Fruit fly (Drosophila melanogaster) whole organism, embryonic: ENCODE data around the gene CG14818.
A peak's percentile ranks its signal among the peaks of the same experiment; 100 is the strongest.

Experiments used
- Abd-B ChIP-seq: fragments of 200-800 bp; sonication (Bioruptor generic); optimal IDR thresholded peaks from 2 replicates; lab custom pipeline; 2018; ENCODE audit warnings: missing biosample characterization, mild to moderate bottlenecking, missing genetic modification characterization, moderate library complexity
- Ada2b ChIP-seq: fragments of 200-800 bp; sonication (Bioruptor generic); IDR thresholded peaks from 2 replicates; pipeline ENCODE4 v1.3.6; 2022; ENCODE audit warnings: missing biosample characterization, missing genetic modification characterization
- C15 ChIP-seq: fragments of 200-800 bp; sonication (Bioruptor generic); IDR thresholded peaks from 3 replicates; pipeline ENCODE4 v1.3.6; 2022; ENCODE audit warnings: missing biosample characterization, missing genetic modification characterization
- CG10654 ChIP-seq: fragments of 200-800 bp; sonication (Bioruptor generic); optimal IDR thresholded peaks from 2 replicates; lab custom pipeline; 2016; ENCODE audit warnings: missing biosample characterization, missing genetic modification characterization
- CG11093 ChIP-seq: fragments of 200-800 bp; sonication (Bioruptor generic); IDR thresholded peaks from 3 replicates; pipeline ENCODE4 v1.3.6; 2022; ENCODE audit warnings: missing biosample characterization, missing genetic modification characterization
- CG11695 ChIP-seq: fragments of 200-800 bp; sonication (Bioruptor generic); IDR thresholded peaks from 3 replicates; pipeline ENCODE4 v1.3.6; 2022; ENCODE audit warnings: missing biosample characterization, missing genetic modification characterization
- CG11723 ChIP-seq: fragments of 200-800 bp; sonication (Bioruptor generic); optimal IDR thresholded peaks from 2 replicates; lab custom pipeline; 2017; ENCODE audit warnings: missing biosample characterization, mild to moderate bottlenecking, missing genetic modification characterization
- CG12071 ChIP-seq: fragments of 200-800 bp; sonication (Bioruptor generic); optimal IDR thresholded peaks from 3 replicates; lab custom pipeline; 2018; ENCODE audit warnings: missing biosample characterization, mild to moderate bottlenecking, missing genetic modification characterization
- CG12104 ChIP-seq: fragments of 200-800 bp; sonication (Bioruptor generic); optimal IDR thresholded peaks from 3 replicates; lab custom pipeline; 2016; ENCODE audit warnings: missing biosample characterization, missing genetic modification characterization
- CG1233 ChIP-seq: fragments of 200-800 bp; sonication (Bioruptor generic); optimal IDR thresholded peaks from 4 replicates; lab custom pipeline; 2018; ENCODE audit warnings: missing biosample characterization, mild to moderate bottlenecking, missing genetic modification characterization
- CG13424 ChIP-seq: fragments of 200-800 bp; sonication (Bioruptor generic); optimal IDR thresholded peaks from 2 replicates; lab custom pipeline; 2019; ENCODE audit warnings: missing biosample characterization, mild to moderate bottlenecking, missing genetic modification characterization, moderate library complexity
- CG14014 ChIP-seq: fragments of 200-800 bp; sonication (Bioruptor generic); IDR thresholded peaks from 2 replicates; pipeline ENCODE4 v1.3.6; 2022; ENCODE audit warnings: missing biosample characterization, missing genetic modification characterization
- CG14050 ChIP-seq: fragments of 200-800 bp; sonication (Bioruptor generic); IDR thresholded peaks from 3 replicates; pipeline ENCODE4 v1.3.6; 2022; ENCODE audit warnings: missing biosample characterization, missing genetic modification characterization
- CG1529 ChIP-seq: fragments of 200-800 bp; sonication (Bioruptor generic); optimal IDR thresholded peaks from 3 replicates; lab custom pipeline; 2018; ENCODE audit warnings: missing biosample characterization, missing genetic modification characterization
- CG17385 ChIP-seq: fragments of 200-800 bp; sonication (Bioruptor generic); optimal IDR thresholded peaks from 3 replicates; lab custom pipeline; 2018; ENCODE audit warnings: missing biosample characterization, mild to moderate bottlenecking, missing genetic modification characterization
- CG17568 ChIP-seq: fragments of 200-800 bp; sonication (Bioruptor generic); optimal IDR thresholded peaks from 2 replicates; lab custom pipeline; 2018; ENCODE audit warnings: missing biosample characterization, mild to moderate bottlenecking, missing genetic modification characterization, moderate library complexity
- CG2202 ChIP-seq: fragments of 200-800 bp; sonication (Bioruptor generic); optimal IDR thresholded peaks from 2 replicates; lab custom pipeline; 2018; ENCODE audit warnings: missing biosample characterization, mild to moderate bottlenecking, missing genetic modification characterization
- CG2678 ChIP-seq: fragments of 200-800 bp; sonication (Bioruptor generic); optimal IDR thresholded peaks from 3 replicates; lab custom pipeline; 2019; ENCODE audit warnings: missing biosample characterization, mild to moderate bottlenecking, missing genetic modification characterization, moderate library complexity
- CG32532 ChIP-seq: fragments of 200-800 bp; sonication (Bioruptor generic); IDR thresholded peaks from 2 replicates; pipeline ENCODE4 v1.3.6; 2022; ENCODE audit warnings: missing biosample characterization, missing genetic modification characterization
- CG34224 ChIP-seq: fragments of 200-800 bp; sonication (Bioruptor generic); IDR thresholded peaks from 3 replicates; pipeline ENCODE4 v1.3.6; 2022; ENCODE audit warnings: missing biosample characterization, missing genetic modification characterization; ENCODE audit not compliant: partially characterized antibody
- CG7839 ChIP-seq: fragments of 200-800 bp; sonication (Bioruptor generic); optimal IDR thresholded peaks from 3 replicates; lab custom pipeline; 2018; ENCODE audit warnings: missing biosample characterization, mild to moderate bottlenecking, missing genetic modification characterization, moderate library complexity
- CG7928 ChIP-seq: fragments of 200-800 bp; sonication (Bioruptor generic); optimal IDR thresholded peaks from 2 replicates; lab custom pipeline; 2017; ENCODE audit warnings: missing biosample characterization, mild to moderate bottlenecking, missing genetic modification characterization
- CG9215 ChIP-seq: fragments of 200-800 bp; sonication (Bioruptor generic); IDR thresholded peaks from 2 replicates; pipeline ENCODE4 v1.3.6; 2022; ENCODE audit warnings: missing biosample characterization, missing genetic modification characterization
- CG9797 ChIP-seq: fragments of 200-800 bp; sonication (Bioruptor generic); optimal IDR thresholded peaks from 3 replicates; lab custom pipeline; 2018; ENCODE audit warnings: missing biosample characterization, mild to moderate bottlenecking, missing genetic modification characterization
- CG9817 ChIP-seq: fragments of 200-800 bp; sonication (Bioruptor generic); optimal IDR thresholded peaks from 2 replicates; lab custom pipeline; 2018; ENCODE audit warnings: missing biosample characterization, mild to moderate bottlenecking, missing genetic modification characterization, moderate library complexity
- Hsf ChIP-seq: fragments of 200-800 bp; sonication (Bioruptor generic); optimal IDR thresholded peaks from 3 replicates; lab custom pipeline; 2016; ENCODE audit warnings: missing biosample characterization, missing genetic modification characterization
- Neu2 ChIP-seq: fragments of 200-800 bp; sonication (Bioruptor generic); optimal IDR thresholded peaks from 3 replicates; lab custom pipeline; 2016; ENCODE audit warnings: missing biosample characterization, missing genetic modification characterization, borderline replicate concordance
- NfI ChIP-seq: fragments of 200-800 bp; sonication (Bioruptor generic); optimal IDR thresholded peaks from 3 replicates; lab custom pipeline; 2018; ENCODE audit warnings: missing biosample characterization, mild to moderate bottlenecking, missing genetic modification characterization, moderate library complexity
- Ptx1 ChIP-seq: fragments of 200-800 bp; sonication (Bioruptor generic); IDR thresholded peaks from 2 replicates; pipeline ENCODE4 v1.3.6; 2022; ENCODE audit warnings: missing biosample characterization, missing genetic modification characterization
- Rx ChIP-seq: fragments of 200-800 bp; sonication (Bioruptor generic); IDR thresholded peaks from 2 replicates; pipeline ENCODE4 v1.3.6; 2022; ENCODE audit warnings: missing biosample characterization, missing genetic modification characterization
- TFAM ChIP-seq: fragments of 200-800 bp; sonication (Bioruptor generic); optimal IDR thresholded peaks from 2 replicates; lab custom pipeline; 2017; ENCODE audit warnings: missing biosample characterization, missing genetic modification characterization, inconsistent platforms
- Tbp ChIP-seq: fragments of >200 bp; optimal IDR thresholded peaks from 2 replicates; lab custom pipeline; 2018; ENCODE audit warnings: missing biosample characterization, missing genetic modification characterization
- al ChIP-seq: fragments of 200-800 bp; sonication (Bioruptor generic); IDR thresholded peaks from 2 replicates; pipeline ENCODE4 v1.3.6; 2022; ENCODE audit warnings: missing biosample characterization, missing genetic modification characterization
- amos ChIP-seq: fragments of 200-800 bp; sonication (Bioruptor generic); IDR thresholded peaks from 2 replicates; pipeline ENCODE4 v1.3.6; 2022; ENCODE audit warnings: missing biosample characterization, missing genetic modification characterization; ENCODE audit not compliant: partially characterized antibody
- bcd ChIP-seq: fragments of 200-800 bp; sonication (Bioruptor generic); optimal IDR thresholded peaks from 2 replicates; lab custom pipeline; 2017; ENCODE audit warnings: missing biosample characterization, mild to moderate bottlenecking, missing genetic modification characterization
- bsh ChIP-seq, 2 experiments: fragments of 200-800 bp; sonication (Bioruptor generic); optimal IDR thresholded peaks; 2 replicates each; lab custom pipeline; 2017 to 2018; ENCODE audit warnings: mild to moderate bottlenecking in 2 of 2, missing biosample characterization in 2 of 2, missing genetic modification characterization in 2 of 2, moderate library complexity in 1 of 2
- chif ChIP-seq, 2 experiments: fragments of 200-800 bp; sonication (Bioruptor generic); optimal IDR thresholded peaks; 3 replicates each; lab custom pipeline; 2016; ENCODE audit warnings: missing biosample characterization in 2 of 2, missing genetic modification characterization in 2 of 2
- ci ChIP-seq: fragments of 200-800 bp; sonication (Bioruptor generic); IDR thresholded peaks from 3 replicates; pipeline ENCODE4 v1.3.6; 2022; ENCODE audit warnings: missing biosample characterization, missing genetic modification characterization
- crc ChIP-seq: fragments of 200-800 bp; sonication (Bioruptor generic); optimal IDR thresholded peaks from 2 replicates; lab custom pipeline; 2016; ENCODE audit warnings: missing biosample characterization, missing genetic modification characterization
- dmrt11E ChIP-seq: fragments of 200-800 bp; sonication (Bioruptor generic); optimal IDR thresholded peaks from 3 replicates; lab custom pipeline; 2018; ENCODE audit warnings: missing biosample characterization, mild to moderate bottlenecking, missing genetic modification characterization, moderate library complexity
- ems ChIP-seq: fragments of 200-800 bp; sonication (Bioruptor generic); optimal IDR thresholded peaks from 3 replicates; lab custom pipeline; 2016; ENCODE audit warnings: missing biosample characterization, missing genetic modification characterization
- gsb ChIP-seq: fragments of 200-800 bp; sonication (Bioruptor generic); IDR thresholded peaks from 2 replicates; pipeline ENCODE4 v1.3.6; 2022; ENCODE audit warnings: missing biosample characterization, missing genetic modification characterization
- h ChIP-seq: fragments of >200 bp; optimal IDR thresholded peaks from 2 replicates; lab custom pipeline; 2017
- jing ChIP-seq: fragments of 200-800 bp; sonication (Bioruptor generic); optimal IDR thresholded peaks from 2 replicates; lab custom pipeline; 2018; ENCODE audit warnings: missing biosample characterization, mild to moderate bottlenecking, missing genetic modification characterization
- lbe ChIP-seq: fragments of 200-800 bp; sonication (Bioruptor generic); optimal IDR thresholded peaks from 2 replicates; lab custom pipeline; 2016; ENCODE audit warnings: missing biosample characterization, mild to moderate bottlenecking, missing genetic modification characterization
- odd ChIP-seq: fragments of 200-800 bp; sonication (Bioruptor generic); optimal IDR thresholded peaks from 2 replicates; lab custom pipeline; 2017; ENCODE audit warnings: missing biosample characterization, mild to moderate bottlenecking, missing genetic modification characterization
- rib ChIP-seq: fragments of 200-800 bp; sonication (Bioruptor generic); IDR thresholded peaks from 2 replicates; pipeline ENCODE4 v1.3.6; 2022; ENCODE audit warnings: missing biosample characterization, missing genetic modification characterization
- stwl ChIP-seq: fragments of 200-800 bp; sonication (Bioruptor generic); optimal IDR thresholded peaks from 3 replicates; lab custom pipeline; 2018; ENCODE audit warnings: missing biosample characterization, mild to moderate bottlenecking, missing genetic modification characterization, moderate library complexity
- tup ChIP-seq: fragments of 200-800 bp; sonication (Bioruptor generic); optimal IDR thresholded peaks from 2 replicates; lab custom pipeline; 2016; ENCODE audit warnings: missing biosample characterization, mild to moderate bottlenecking, missing genetic modification characterization, moderate library complexity
- zen ChIP-seq: fragments of 200-800 bp; sonication (Bioruptor generic); optimal IDR thresholded peaks from 3 replicates; lab custom pipeline; 2018; ENCODE audit warnings: missing biosample characterization, mild to moderate bottlenecking, missing genetic modification characterization, moderate library complexity

CG14818 gene

dm6 chrX:1877107-1877736, 2.4 kb downstream of the CG14818 start, which contains the start of the genes CG14817 and CG14805 (continued):
- peak; percentile 59; the same call in 2 of the 3 replicates for TF ChIP-seq CG14050 (GFP tag; lab: Robert Waterston, UW)
- no peak for TF ChIP-seq h (lab: Kevin White, UChicago)
- TF ChIP-seq lbe = peak; percentile 62
- TF ChIP-seq CG2202 = peak; percentile 65
- TF ChIP-seq Hsf (GFP tag; lab: Kevin White, UChicago) = peak; percentile 40
- TF ChIP-seq NfI (GFP tag; lab: Kevin White, UChicago) = peak; percentile 86
- TF ChIP-seq ci (GFP tag; lab: Robert Waterston, UW) = peak; percentile 91
- peak; percentile 54 for TF ChIP-seq CG1529 (GFP tag; lab: Kevin White, UChicago)
- TF ChIP-seq CG32532 (GFP tag; lab: Robert Waterston, UW) = peak; percentile 70
- TF ChIP-seq al (GFP tag; lab: Robert Waterston, UW) = no peak; the same call in 1 of the 2 replicates
- TF ChIP-seq stwl (tag; lab: Kevin White, UChicago) = peak; percentile 46
- no peak for TF ChIP-seq jing (GFP tag; lab: Kevin White, UChicago)
- peak; percentile 6 for TF ChIP-seq TFAM (GFP tag; lab: Kevin White, UChicago)
- TF ChIP-seq CG1233 (GFP tag; lab: Kevin White, UChicago) = peak; percentile 83
- no peak for TF ChIP-seq CG17568
- TF ChIP-seq crc (GFP tag; lab: Kevin White, UChicago) = peak; percentile 27
- peak; percentile 24; the same call in 1 of the 2 replicates for TF ChIP-seq Ada2b
- TF ChIP-seq CG13424 (tag; lab: Kevin White, UChicago) = peak; percentile 47
- peak; percentile 72 for TF ChIP-seq CG9797
- TF ChIP-seq dmrt11E (tag; lab: Kevin White, UChicago) = peak; percentile 59
- TF ChIP-seq CG12071 = peak; percentile 83
- no peak for TF ChIP-seq gsb (GFP tag; lab: Robert Waterston, UW)
- peak; percentile 62 for TF ChIP-seq CG11723 (GFP tag; lab: Kevin White, UChicago)
- TF ChIP-seq odd (GFP tag; lab: Kevin White, UChicago) = no peak
- TF ChIP-seq CG10654 = peak; percentile 23
- peak; percentile 22; the same call in 1 of the 2 replicates for TF ChIP-seq CG14014 (GFP tag; lab: Robert Waterston, UW)
- no peak for TF ChIP-seq Neu2 (GFP tag; lab: Kevin White, UChicago)
- peak in 1 of 2 experiments; percentile 5 for TF ChIP-seq chif (GFP tag; optimal IDR thresholded peaks at IDR 0.05; lab: Kevin White, UChicago)
- no peak for TF ChIP-seq Ptx1 (GFP tag; lab: Robert Waterston, UW)
- no peak for TF ChIP-seq CG9215
- TF ChIP-seq Abd-B (GFP tag; lab: Kevin White, UChicago) = no peak
- no peak for TF ChIP-seq CG7928 (GFP tag; lab: Kevin White, UChicago)
- peak; percentile 67 for TF ChIP-seq CG34224 (GFP tag; lab: Robert Waterston, UW)
- peak; percentile 79 for TF ChIP-seq bcd (GFP tag; lab: Kevin White, UChicago)
- TF ChIP-seq ems (GFP tag; lab: Kevin White, UChicago) = peak; percentile 15
- peak; percentile 10 to 62 for TF ChIP-seq bsh (GFP tag; optimal IDR thresholded peaks at IDR 0.05; lab: Kevin White, UChicago)
- TF ChIP-seq Tbp (GFP tag; lab: Kevin White, UChicago) = no peak
- peak; percentile 54 for TF ChIP-seq CG9817
- 0 out of 2 replicates have a peak, but pooled peaks have one; percentile 25 for TF ChIP-seq Rx
- 0 out of 3 replicates have a peak, but pooled peaks have one; percentile 44 for TF ChIP-seq C15 (GFP tag; lab: Robert Waterston, UW)
- TF ChIP-seq tup = no peak
- peak; percentile 66 for TF ChIP-seq CG7839 (tag; lab: Kevin White, UChicago)
- no peak for TF ChIP-seq CG11093 (GFP tag; lab: Robert Waterston, UW)
- TF ChIP-seq CG12104 (GFP tag; lab: Kevin White, UChicago) = peak; percentile 57
- peak; percentile 66 for TF ChIP-seq amos
- peak; percentile 76 for TF ChIP-seq CG17385 (GFP tag; lab: Kevin White, UChicago)
- TF ChIP-seq CG11695 (GFP tag; lab: Robert Waterston, UW) = peak; percentile 55; the same call in 1 of the 3 replicates
- TF ChIP-seq rib = no peak
- TF ChIP-seq zen (tag; lab: Kevin White, UChicago) = peak; percentile 37
- TF ChIP-seq CG2678 = no peak
